Worm (Caenorhabditis elegans): ENCODE data around the gene Y24D9A.6.

- no peak for TF ChIP-seq zag-1 (tag; optimal IDR thresholded peaks at IDR 0.05)
- TF ChIP-seq nhr-25 (tag; optimal IDR thresholded peaks at IDR 0.05), result peak; percentile 51
- no peak for TF ChIP-seq lsy-2 (tag; optimal IDR thresholded peaks at IDR 0.05)
- no peak for TF ChIP-seq R02D3.7 (tag; optimal IDR thresholded peaks at IDR 0.05)
- TF ChIP-seq ZK546.5 (tag; optimal IDR thresholded peaks at IDR 0.05), result no peak
- TF ChIP-seq dmd-4 (tag; optimal IDR thresholded peaks at IDR 0.05), result no peak
- TF ChIP-seq nhr-237 (tag; optimal IDR thresholded peaks at IDR 0.05), result no peak
- no peak for TF ChIP-seq unc-62 (GFP tag; optimal IDR thresholded peaks at IDR 0.05)
- TF ChIP-seq nhr-21 (tag; optimal IDR thresholded peaks at IDR 0.05), result peak; percentile 38
- no peak for TF ChIP-seq mdl-1 (tag; optimal IDR thresholded peaks at IDR 0.05)
- TF ChIP-seq lin-39 (tag; optimal IDR thresholded peaks at IDR 0.05), result no peak
- no peak for TF ChIP-seq elt-1 (tag; optimal IDR thresholded peaks at IDR 0.05)
- no peak for TF ChIP-seq nhr-12 (tag; optimal IDR thresholded peaks at IDR 0.05)
- no peak for TF ChIP-seq snpc-4 (tag; optimal IDR thresholded peaks at IDR 0.05)
Observed at ce11 chrIV:4396052-4396821, 4.0 kb downstream of the Y24D9A.6 start.
